Fruit fly (Drosophila melanogaster) whole organism, embryonic: ENCODE results near the gene Trl.

Experiments
- ATbp ChIP-seq: fragments of 200-800 bp; sonication (Bioruptor generic); optimal IDR thresholded peaks from 2 replicates; lab custom pipeline; 2017; ENCODE audit warnings: missing biosample characterization, mild to moderate bottlenecking, missing genetic modification characterization, missing genetic modification reagents
- BEAF-32 ChIP-seq: fragments of 200-800 bp; sonication (Bioruptor generic); optimal IDR thresholded peaks from 3 replicates; lab custom pipeline; 2017; ENCODE audit warnings: missing biosample characterization, missing genetic modification characterization, mild to moderate bottlenecking, moderate library complexity, missing genetic modification reagents
- Bgb ChIP-seq: fragments of 200-800 bp; sonication (Bioruptor generic); IDR thresholded peaks from 2 replicates; pipeline ENCODE4 v1.3.6; 2022; ENCODE audit warnings: missing biosample characterization, missing genetic modification characterization; ENCODE audit not compliant: partially characterized antibody
- CG10431 ChIP-seq: fragments of 200-800 bp; sonication (Bioruptor generic); optimal IDR thresholded peaks from 3 replicates; lab custom pipeline; 2018; ENCODE audit warnings: missing biosample characterization, mild to moderate bottlenecking, missing genetic modification characterization
- CG10959 ChIP-seq: fragments of 200-800 bp; sonication (Bioruptor generic); IDR thresholded peaks from 2 replicates; pipeline ENCODE4 v1.3.6; 2022; ENCODE audit warnings: missing biosample characterization, missing genetic modification characterization
- CG11247 ChIP-seq: fragments of 200-800 bp; sonication (Bioruptor generic); IDR thresholded peaks from 2 replicates; pipeline ENCODE4 v1.3.6; 2022; ENCODE audit warnings: missing biosample characterization, missing genetic modification characterization
- CG11504 ChIP-seq: fragments of 200-800 bp; sonication (Bioruptor generic); optimal IDR thresholded peaks from 3 replicates; lab custom pipeline; 2019; ENCODE audit warnings: missing biosample characterization, mild to moderate bottlenecking, missing genetic modification characterization, moderate library complexity
- CG11696 ChIP-seq: fragments of 200-800 bp; sonication (Bioruptor generic); IDR thresholded peaks from 2 replicates; pipeline ENCODE4 v1.3.6; 2022; ENCODE audit warnings: missing biosample characterization, missing genetic modification characterization
- CG1529 ChIP-seq: fragments of 200-800 bp; sonication (Bioruptor generic); optimal IDR thresholded peaks from 3 replicates; lab custom pipeline; 2018; ENCODE audit warnings: missing biosample characterization, missing genetic modification characterization
- CG16813 ChIP-seq: fragments of 200-800 bp; sonication (Bioruptor generic); IDR thresholded peaks from 3 replicates; pipeline ENCODE4 v1.3.6; 2022; ENCODE audit warnings: missing biosample characterization, missing genetic modification characterization; ENCODE audit not compliant: partially characterized antibody
- CG16815 ChIP-seq: fragments of 200-800 bp; sonication (Bioruptor generic); optimal IDR thresholded peaks from 3 replicates; lab custom pipeline; 2017; ENCODE audit warnings: missing biosample characterization, mild to moderate bottlenecking, missing genetic modification characterization
- CG16863 ChIP-seq: fragments of 200-800 bp; sonication (Bioruptor generic); optimal IDR thresholded peaks from 3 replicates; lab custom pipeline; 2016; ENCODE audit warnings: missing biosample characterization, missing genetic modification characterization
- CG31224 ChIP-seq: fragments of 200-800 bp; sonication (Bioruptor generic); IDR thresholded peaks from 2 replicates; pipeline ENCODE4 v1.3.6; 2022; ENCODE audit warnings: missing biosample characterization, missing genetic modification characterization
- CG31441 ChIP-seq: fragments of 200-800 bp; sonication (Bioruptor generic); IDR thresholded peaks from 2 replicates; pipeline ENCODE4 v1.3.6; 2022; ENCODE audit warnings: missing biosample characterization, missing genetic modification characterization
- CG33213 ChIP-seq: fragments of 200-800 bp; sonication (Bioruptor generic); optimal IDR thresholded peaks from 3 replicates; lab custom pipeline; 2016; ENCODE audit warnings: missing biosample characterization, missing genetic modification characterization
- CG6254 ChIP-seq: fragments of 200-800 bp; sonication (Bioruptor generic); optimal IDR thresholded peaks from 3 replicates; lab custom pipeline; 2017; ENCODE audit warnings: mild to moderate bottlenecking, missing biosample characterization, missing genetic modification reagents, missing genetic modification characterization
- CG6683 ChIP-seq: fragments of 200-800 bp; sonication (Bioruptor generic); optimal IDR thresholded peaks from 2 replicates; lab custom pipeline; 2017; ENCODE audit warnings: missing biosample characterization, mild to moderate bottlenecking, missing genetic modification characterization, missing genetic modification reagents
- CG7556 ChIP-seq: fragments of 200-800 bp; sonication (Bioruptor generic); optimal IDR thresholded peaks from 2 replicates; lab custom pipeline; 2017; ENCODE audit warnings: missing biosample characterization, mild to moderate bottlenecking, missing genetic modification characterization
- CG8944 ChIP-seq: fragments of 200-800 bp; sonication (Bioruptor generic); optimal IDR thresholded peaks from 3 replicates; lab custom pipeline; 2016; ENCODE audit warnings: missing biosample characterization, missing genetic modification characterization
- Dip3 ChIP-seq: fragments of 200-800 bp; sonication (Bioruptor generic); optimal IDR thresholded peaks from 3 replicates; lab custom pipeline; 2016; ENCODE audit warnings: missing biosample characterization, missing genetic modification characterization
- Ets65A ChIP-seq: fragments of 200-800 bp; sonication (Bioruptor generic); peaks from one replicate; lab custom pipeline; 2016; ENCODE audit warnings: missing biosample characterization, missing genetic modification characterization
- HHEX ChIP-seq: fragments of 200-800 bp; sonication (Bioruptor generic); optimal IDR thresholded peaks from 3 replicates; lab custom pipeline; 2017; ENCODE audit warnings: missing biosample characterization, mild to moderate bottlenecking, missing genetic modification characterization, missing genetic modification reagents
- Hey ChIP-seq: fragments of 200-800 bp; sonication (Bioruptor generic); optimal IDR thresholded peaks from 3 replicates; lab custom pipeline; 2018; ENCODE audit warnings: missing biosample characterization, mild to moderate bottlenecking, missing genetic modification characterization
- Hr3 ChIP-seq: fragments of 200-800 bp; sonication (Bioruptor generic); optimal IDR thresholded peaks from 3 replicates; lab custom pipeline; 2016; ENCODE audit warnings: missing biosample characterization, missing genetic modification characterization
- Jarid2 ChIP-seq: fragments of 200-800 bp; sonication (Bioruptor generic); optimal IDR thresholded peaks from 3 replicates; lab custom pipeline; 2017; ENCODE audit warnings: mild to moderate bottlenecking, missing biosample characterization, missing genetic modification reagents, missing genetic modification characterization
- Meics ChIP-seq: fragments of 200-800 bp; sonication (Bioruptor generic); optimal IDR thresholded peaks from 2 replicates; lab custom pipeline; 2017; ENCODE audit warnings: missing biosample characterization, mild to moderate bottlenecking, missing genetic modification characterization
- Opbp ChIP-seq: fragments of 200-800 bp; sonication (Bioruptor generic); IDR thresholded peaks from 3 replicates; pipeline ENCODE4 v1.3.6; 2022; ENCODE audit warnings: missing biosample characterization, missing genetic modification characterization; ENCODE audit not compliant: partially characterized antibody
- Optix ChIP-seq: fragments of 200-800 bp; sonication (Bioruptor generic); IDR thresholded peaks from 3 replicates; pipeline ENCODE4 v1.3.6; 2022; ENCODE audit warnings: missing biosample characterization, missing genetic modification characterization
- Spps ChIP-seq: fragments of 200-800 bp; sonication (Bioruptor generic); optimal IDR thresholded peaks from 2 replicates; lab custom pipeline; 2018; ENCODE audit warnings: missing biosample characterization, mild to moderate bottlenecking, missing genetic modification characterization
- Tbp ChIP-seq: fragments of >200 bp; optimal IDR thresholded peaks from 2 replicates; lab custom pipeline; 2018; ENCODE audit warnings: missing biosample characterization, missing genetic modification characterization
- ab ChIP-seq: fragments of 200-800 bp; sonication (Bioruptor generic); optimal IDR thresholded peaks from 2 replicates; lab custom pipeline; 2016; ENCODE audit warnings: missing biosample characterization, missing genetic modification characterization
- btn ChIP-seq: fragments of 200-800 bp; sonication (Bioruptor generic); optimal IDR thresholded peaks from 2 replicates; lab custom pipeline; 2016; ENCODE audit warnings: missing biosample characterization, missing genetic modification characterization
- cg ChIP-seq: fragments of 200-800 bp; sonication (Bioruptor generic); optimal IDR thresholded peaks from 3 replicates; lab custom pipeline; 2019; ENCODE audit warnings: missing biosample characterization, mild to moderate bottlenecking, missing genetic modification characterization, moderate library complexity
- croc ChIP-seq: fragments of 200-800 bp; sonication (Bioruptor generic); conservative IDR thresholded peaks from 3 replicates; pipeline ENCODE4 v1.3.6; 2022; ENCODE audit warnings: missing biosample characterization, missing genetic modification characterization
- dati ChIP-seq: fragments of 200-800 bp; sonication (Bioruptor generic); IDR thresholded peaks from 2 replicates; pipeline ENCODE4 v1.3.6; 2022; ENCODE audit warnings: missing biosample characterization, missing genetic modification characterization
- eve ChIP-seq, 2 experiments: fragments of >200 bp; optimal IDR thresholded peaks; 2 replicates each; lab custom pipeline; 2017; ENCODE audit warnings: missing biosample characterization in 2 of 2, missing genetic modification characterization in 2 of 2
- ewg ChIP-seq: fragments of 200-800 bp; sonication (Bioruptor generic); optimal IDR thresholded peaks from 3 replicates; lab custom pipeline; 2017; ENCODE audit warnings: mild to moderate bottlenecking, missing biosample characterization, missing genetic modification reagents, missing genetic modification characterization
- ftz-f1 ChIP-seq: fragments of 200-800 bp; sonication (Bioruptor generic); optimal IDR thresholded peaks from 2 replicates; lab custom pipeline; 2016; ENCODE audit warnings: missing biosample characterization, missing genetic modification characterization
- gt ChIP-seq: fragments of 200-800 bp; sonication (Bioruptor generic); IDR thresholded peaks from 2 replicates; pipeline ENCODE4 v1.3.6; 2022; ENCODE audit warnings: missing biosample characterization, missing genetic modification characterization
- ham ChIP-seq: fragments of 200-800 bp; sonication (Bioruptor generic); IDR thresholded peaks from 2 replicates; pipeline ENCODE4 v1.3.6; 2022; ENCODE audit warnings: missing biosample characterization, missing genetic modification characterization
- ken ChIP-seq: fragments of 200-800 bp; sonication (Bioruptor generic); IDR thresholded peaks from 3 replicates; pipeline ENCODE4 v1.3.6; 2022; ENCODE audit warnings: missing biosample characterization, missing genetic modification characterization
- klu ChIP-seq: fragments of 200-800 bp; sonication (Bioruptor generic); IDR thresholded peaks from 2 replicates; pipeline ENCODE4 v1.3.6; 2022; ENCODE audit warnings: missing biosample characterization, missing genetic modification characterization
- mld ChIP-seq: fragments of 200-800 bp; sonication (Bioruptor generic); IDR thresholded peaks from 3 replicates; pipeline ENCODE4 v1.3.6; 2022; ENCODE audit warnings: missing biosample characterization, missing genetic modification characterization; ENCODE audit not compliant: partially characterized antibody
- pzg ChIP-seq: fragments of 200-800 bp; sonication (Bioruptor generic); optimal IDR thresholded peaks from 3 replicates; lab custom pipeline; 2018; ENCODE audit warnings: missing biosample characterization, mild to moderate bottlenecking, missing genetic modification characterization, moderate library complexity
- ssp ChIP-seq: fragments of 200-800 bp; sonication (Bioruptor generic); IDR thresholded peaks from 2 replicates; pipeline ENCODE4 v1.3.6; 2022; ENCODE audit warnings: missing biosample characterization, missing genetic modification characterization
- stc ChIP-seq: fragments of 200-800 bp; sonication (Bioruptor generic); IDR thresholded peaks from 2 replicates; pipeline ENCODE4 v1.3.6; 2022; ENCODE audit warnings: missing biosample characterization, missing genetic modification characterization
- tio ChIP-seq: fragments of 200-800 bp; sonication (Bioruptor generic); optimal IDR thresholded peaks from 2 replicates; lab custom pipeline; 2017; ENCODE audit warnings: missing biosample characterization, missing genetic modification characterization, inconsistent platforms
- trem ChIP-seq: fragments of 200-800 bp; optimal IDR thresholded peaks from 3 replicates; lab custom pipeline; 2019; ENCODE audit warnings: missing biosample characterization, mild to moderate bottlenecking, missing genetic modification characterization, moderate library complexity
- unc-4 ChIP-seq: fragments of 200-800 bp; sonication (Bioruptor generic); IDR thresholded peaks from 2 replicates; pipeline ENCODE4 v1.3.6; 2022; ENCODE audit warnings: missing biosample characterization, missing genetic modification characterization; ENCODE audit not compliant: partially characterized antibody

Trl gene

dm6 chr3L:14756724-14757463, 4.0 kb downstream of the Trl start (continued):
- peak; percentile 19 for TF ChIP-seq pzg (GFP tag; lab: Kevin White, UChicago)
- TF ChIP-seq ssp (GFP tag; lab: Robert Waterston, UW): peak; percentile 76
- TF ChIP-seq Spps (tag; lab: Kevin White, UChicago): no peak
- no peak for TF ChIP-seq Tbp (GFP tag; lab: Kevin White, UChicago)
- peak; percentile 55; the same call in 1 of the 2 replicates for TF ChIP-seq CG10959 (GFP tag; lab: Robert Waterston, UW)
- no peak for TF ChIP-seq eve (GFP tag; optimal IDR thresholded peaks at IDR 0.05; lab: Kevin White, UChicago)
- TF ChIP-seq CG6683 (GFP tag; lab: Kevin White, UChicago): peak; percentile 67
- TF ChIP-seq CG11696 (GFP tag; lab: Robert Waterston, UW): peak; percentile 74
- TF ChIP-seq Bgb (GFP tag; lab: Robert Waterston, UW): no peak; the same call in 1 of the 2 replicates
- TF ChIP-seq croc (GFP tag; lab: Robert Waterston, UW): peak; percentile 75
- TF ChIP-seq CG16815 (GFP tag; lab: Kevin White, UChicago): peak; percentile 83
- TF ChIP-seq cg (GFP tag; lab: Kevin White, UChicago): peak; percentile 6
- peak; percentile 80 for TF ChIP-seq gt (GFP tag; lab: Robert Waterston, UW)
- TF ChIP-seq mld: no peak
- TF ChIP-seq CG11504: peak; percentile 85
- TF ChIP-seq CG31441 (GFP tag; lab: Robert Waterston, UW): peak; percentile 79
- peak; percentile 98 for TF ChIP-seq Ets65A (GFP tag; lab: Kevin White, UChicago)
- 0 out of 3 replicates have a peak, but pooled peaks have one; percentile 33 for TF ChIP-seq Opbp (GFP tag; lab: Robert Waterston, UW)
- TF ChIP-seq trem (tag; lab: Kevin White, UChicago): peak; percentile 26
- no peak for TF ChIP-seq CG10431
- peak; percentile 70 for TF ChIP-seq CG6254 (GFP tag; lab: Kevin White, UChicago)
- TF ChIP-seq CG1529 (GFP tag; lab: Kevin White, UChicago): peak; percentile 82
- TF ChIP-seq Optix (GFP tag; lab: Robert Waterston, UW): peak; percentile 92
- peak; percentile 78 for TF ChIP-seq ab
- peak; percentile 73 for TF ChIP-seq btn (GFP tag; lab: Kevin White, UChicago)
- TF ChIP-seq ewg (GFP tag; lab: Kevin White, UChicago): peak; percentile 80
- TF ChIP-seq klu: peak; percentile 84
- TF ChIP-seq ftz-f1 (GFP tag; lab: Kevin White, UChicago): peak; percentile 19
- peak; percentile 83 for TF ChIP-seq CG16863 (GFP tag; lab: Kevin White, UChicago)
- TF ChIP-seq CG33213 (GFP tag; lab: Kevin White, UChicago): peak; percentile 80
- TF ChIP-seq BEAF-32 (GFP tag; lab: Kevin White, UChicago): peak; percentile 1
- peak; percentile 86 for TF ChIP-seq Dip3 (GFP tag; lab: Kevin White, UChicago)
- peak; percentile 87 for TF ChIP-seq CG7556
- TF ChIP-seq ATbp: peak; percentile 86
- peak; percentile 89 for TF ChIP-seq HHEX (GFP tag; lab: Kevin White, UChicago)
- TF ChIP-seq CG8944: peak; percentile 91
- peak; percentile 71 for TF ChIP-seq Hey (tag; lab: Kevin White, UChicago)
- peak; percentile 94 for TF ChIP-seq Meics (GFP tag; lab: Kevin White, UChicago)
- TF ChIP-seq stc (GFP tag; lab: Robert Waterston, UW): peak; percentile 90
- TF ChIP-seq ham (GFP tag; lab: Robert Waterston, UW): peak; percentile 79; the same call in 1 of the 2 replicates
- no peak for TF ChIP-seq unc-4 (GFP tag; lab: Robert Waterston, UW)
- TF ChIP-seq Jarid2 (GFP tag; lab: Kevin White, UChicago): peak; percentile 81
- TF ChIP-seq CG31224: peak; percentile 85
- peak; percentile 41; the same call in 1 of the 2 replicates for TF ChIP-seq dati
- peak; percentile 92 for TF ChIP-seq CG11247 (GFP tag; lab: Robert Waterston, UW)
- TF ChIP-seq ken (GFP tag; lab: Robert Waterston, UW): peak; percentile 91
- TF ChIP-seq CG16813 (GFP tag; lab: Robert Waterston, UW): no peak; the same call in 2 of the 3 replicates
- peak; percentile 76 for TF ChIP-seq tio (GFP tag; lab: Kevin White, UChicago)
- TF ChIP-seq Hr3 (GFP tag; lab: Kevin White, UChicago): peak; percentile 84
